Worm (Caenorhabditis elegans) whole organism, young adult: Measurements from ENCODE around the gene F44D12.8.

Source experiments
- C17E4.6 ChIP-seq: fragments of 200-800 bp; sonication (Bioruptor generic); IDR thresholded peaks from 2 replicates; pipeline ENCODE4 v1.3.6; 2022; ENCODE audit warnings: missing genetic modification reagents, missing genetic modification characterization, missing compliant biosample characterization
- Y79H2A.3 ChIP-seq: fragments of 200-800 bp; sonication (Bioruptor generic); conservative IDR thresholded peaks from 2 replicates; pipeline ENCODE4 v1.3.6; 2022; ENCODE audit warnings: missing genetic modification reagents, missing genetic modification characterization, missing compliant biosample characterization
- ama-1 ChIP-seq, 3 experiments: fragments of 150-350 bp in 1 of 3; sonication (generic microtip) in 2 of 3; optimal IDR thresholded peaks; 2 replicates each; lab custom pipeline; 2014 to 2018; ENCODE audit warnings: missing biosample characterization in 2 of 3, missing genetic modification characterization in 2 of 3, missing genetic modification reagents in 2 of 3
- egrh-3 ChIP-seq: fragments of 200-800 bp; sonication (Bioruptor generic); IDR thresholded peaks from 2 replicates; pipeline ENCODE4 v1.3.6; 2022; ENCODE audit warnings: missing genetic modification reagents, missing genetic modification characterization, missing compliant biosample characterization
- him-1 ChIP-seq: sonication (generic microtip); optimal IDR thresholded peaks from 2 replicates; lab custom pipeline; 2016; ENCODE audit warnings: missing genotype, missing genetic modification reagents, missing genetic modification characterization, missing compliant biosample characterization
- hlh-12 ChIP-seq: sonication (generic microtip); optimal IDR thresholded peaks from 2 replicates; lab custom pipeline; 2016; ENCODE audit warnings: missing genetic modification characterization, missing compliant biosample characterization
- lsl-1 ChIP-seq: fragments of 200-800 bp; sonication (Bioruptor generic); optimal IDR thresholded peaks from 2 replicates; lab custom pipeline; 2018; ENCODE audit warnings: mild to moderate bottlenecking, missing genetic modification characterization, moderate library complexity, missing compliant biosample characterization
- rec-8 ChIP-seq, 2 experiments: sonication (generic microtip); optimal IDR thresholded peaks; 2 replicates each; lab custom pipeline; 2016; ENCODE audit warnings: mild to moderate bottlenecking in 2 of 2, missing genetic modification characterization in 2 of 2, missing genetic modification reagents in 2 of 2, missing genotype in 2 of 2, missing biosample characterization in 1 of 2, missing compliant biosample characterization in 1 of 2, moderate library complexity in 1 of 2
- ztf-3 ChIP-seq: fragments of 200-800 bp; sonication (Bioruptor generic); optimal IDR thresholded peaks from 2 replicates; lab custom pipeline; 2018; ENCODE audit warnings: mild to moderate bottlenecking, missing genetic modification characterization, missing compliant biosample characterization

- TF ChIP-seq egrh-3 (GFP tag; lab: Robert Waterston, UW), result no peak
- TF ChIP-seq ztf-3, result no peak
- no peak for TF ChIP-seq C17E4.6 (GFP tag; lab: Robert Waterston, UW)
- TF ChIP-seq him-1 (tag; lab: Kevin White, UChicago), result no peak
- TF ChIP-seq hlh-12 (tag; lab: Kevin White, UChicago), result no peak
- TF ChIP-seq rec-8 (tag; optimal IDR thresholded peaks at IDR 0.05; lab: Kevin White, UChicago), result no peak
- TF ChIP-seq Y79H2A.3 (GFP tag; lab: Robert Waterston, UW), result no peak
- TF ChIP-seq ama-1 (optimal IDR thresholded peaks at IDR 0.05; lab: Kevin White, UChicago), result no peak
- TF ChIP-seq ama-1 (GFP tag; optimal IDR thresholded peaks at IDR 0.05; lab: Kevin White, UChicago), result no peak
- TF ChIP-seq lsl-1 (GFP tag; lab: Kevin White, UChicago), result no peak
Measured at ce11 chrIV:10067541-10067940, 44.5 kb downstream of the F44D12.8 start, which contains the start of gene cwn-2.
